Fruit fly (Drosophila melanogaster) S2 (cell line): ENCODE measurements around the gene VhaM9.7-a.

ENCODE experiments used
- CG8478 ChIP-seq: fragments of >200 bp; optimal IDR thresholded peaks from 2 replicates; lab custom pipeline; 2018
- CTCF ChIP-seq, 2 experiments: fragments of >200 bp; optimal IDR thresholded peaks; 2 replicates each; lab custom pipeline; 2018

VhaM9.7-a gene

dm6 chr3L:4232227-4232626 lies 30.3 kb upstream of the VhaM9.7-a start:
- no peak for TF ChIP-seq CG8478
- TF ChIP-seq CTCF (optimal IDR thresholded peaks at IDR 0.05; lab: Kevin White, UChicago) = no peak

DNA sequence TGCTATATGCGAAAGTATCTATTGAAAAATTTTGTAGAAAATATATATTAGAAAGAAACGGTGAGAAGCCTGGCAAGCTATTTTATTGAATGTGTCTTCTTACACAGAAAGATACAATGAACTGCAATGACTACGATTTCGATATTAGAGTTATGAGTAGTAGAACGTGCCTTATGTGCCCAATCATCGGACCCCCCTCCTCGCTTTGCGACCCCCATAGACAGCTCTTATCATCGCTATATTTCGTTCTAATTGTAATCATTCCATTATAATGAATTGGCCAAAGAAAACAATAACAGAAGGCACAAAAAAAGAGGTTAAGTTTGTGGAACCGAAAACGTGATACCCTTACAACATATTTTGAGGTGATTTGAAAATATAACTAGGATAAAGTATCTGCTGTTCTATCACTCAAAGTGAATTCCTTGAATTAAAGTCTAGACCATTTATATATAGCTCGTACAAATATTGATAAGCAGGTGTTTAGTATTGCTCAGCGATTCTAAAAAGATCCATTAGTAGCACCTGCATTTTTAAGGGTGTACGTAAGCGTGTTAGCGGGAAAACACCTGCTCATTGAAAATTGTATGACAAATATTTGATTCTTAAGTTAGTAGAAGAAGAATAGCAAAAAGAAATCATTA lies 29.7 kb upstream of the VhaM9.7-a start:
- TF ChIP-seq CTCF (optimal IDR thresholded peaks at IDR 0.05; lab: Kevin White, UChicago) = no peak
- no peak for TF ChIP-seq CG8478

- TF ChIP-seq CTCF (optimal IDR thresholded peaks at IDR 0.05; lab: Kevin White, UChicago) (no peak), CG8478 (peak; percentile 76)
Measured at dm6 chr3L:4233603-4234277, 28.8 kb upstream of the VhaM9.7-a start.

- TF ChIP-seq CTCF (optimal IDR thresholded peaks at IDR 0.05; lab: Kevin White, UChicago) (no peak), CG8478 (no peak)
Measured at dm6 chr3L:4236097-4236572, 26.4 kb upstream of the VhaM9.7-a start, which contains the start of gene ImpL2. Gene ImpL2, minus strand, starts transcription at chr3L:4236147.

dm6 chr3L:4238195-4238594 lies 24.3 kb upstream of the VhaM9.7-a start:
- TF ChIP-seq CTCF (optimal IDR thresholded peaks at IDR 0.05; lab: Kevin White, UChicago) (no peak), CG8478 (no peak)

DNA sequence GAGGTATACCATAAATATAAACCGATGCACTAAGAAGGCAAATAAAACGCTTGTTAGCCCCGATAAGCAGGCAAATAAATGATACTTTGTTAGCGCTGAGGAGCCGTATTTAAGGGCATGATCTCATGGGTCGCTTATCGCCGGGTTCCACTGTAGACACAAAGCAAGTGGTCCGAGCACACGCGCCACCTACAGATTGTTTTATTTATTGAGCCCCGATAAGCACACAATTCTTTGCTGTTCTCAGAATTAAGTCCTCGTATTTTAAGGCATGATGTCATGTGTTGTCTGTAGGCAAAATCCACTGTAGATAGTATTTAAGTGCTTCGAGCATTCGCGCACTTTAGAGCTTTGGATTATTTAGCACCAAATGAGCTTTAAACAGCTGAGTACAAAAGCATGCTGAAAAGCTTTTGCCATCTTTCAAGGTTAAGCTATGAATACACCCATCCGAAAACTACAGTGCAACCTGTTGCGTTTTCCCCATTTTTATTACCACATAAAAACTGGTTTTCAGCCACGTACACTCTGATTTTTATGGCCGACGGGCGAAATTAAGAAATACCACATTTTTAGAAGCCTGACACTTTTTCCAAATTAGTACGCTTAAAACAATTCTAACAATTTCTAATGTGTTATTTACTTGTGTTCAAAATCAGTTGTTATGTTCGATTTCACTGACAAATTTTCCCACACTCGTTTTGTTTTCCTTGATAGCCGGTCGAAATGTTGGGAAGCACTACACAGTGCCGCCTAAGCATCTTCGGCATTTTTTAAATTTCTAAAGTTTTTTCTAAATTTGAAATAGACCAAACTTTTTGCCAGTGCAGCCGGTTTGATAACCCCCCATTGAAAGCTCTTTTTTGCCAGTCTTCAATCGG lies 22.8 kb upstream of the VhaM9.7-a start, which contains the start of gene Sqor:
Gene Sqor, plus strand, starts transcription at position 732 of the 881 bp plus-strand sequence.
- TF ChIP-seq CTCF (optimal IDR thresholded peaks at IDR 0.05; lab: Kevin White, UChicago) (peak; percentile 89 to 94), CG8478 (no peak)

dm6 chr3L:4242428-4242827 lies 20.1 kb upstream of the VhaM9.7-a start, which contains the start of gene pav:
Gene pav, plus strand, starts transcription at chr3L:4242734.
- TF ChIP-seq CG8478 (no peak), CTCF (optimal IDR thresholded peaks at IDR 0.05; lab: Kevin White, UChicago) (no peak)

DNA sequence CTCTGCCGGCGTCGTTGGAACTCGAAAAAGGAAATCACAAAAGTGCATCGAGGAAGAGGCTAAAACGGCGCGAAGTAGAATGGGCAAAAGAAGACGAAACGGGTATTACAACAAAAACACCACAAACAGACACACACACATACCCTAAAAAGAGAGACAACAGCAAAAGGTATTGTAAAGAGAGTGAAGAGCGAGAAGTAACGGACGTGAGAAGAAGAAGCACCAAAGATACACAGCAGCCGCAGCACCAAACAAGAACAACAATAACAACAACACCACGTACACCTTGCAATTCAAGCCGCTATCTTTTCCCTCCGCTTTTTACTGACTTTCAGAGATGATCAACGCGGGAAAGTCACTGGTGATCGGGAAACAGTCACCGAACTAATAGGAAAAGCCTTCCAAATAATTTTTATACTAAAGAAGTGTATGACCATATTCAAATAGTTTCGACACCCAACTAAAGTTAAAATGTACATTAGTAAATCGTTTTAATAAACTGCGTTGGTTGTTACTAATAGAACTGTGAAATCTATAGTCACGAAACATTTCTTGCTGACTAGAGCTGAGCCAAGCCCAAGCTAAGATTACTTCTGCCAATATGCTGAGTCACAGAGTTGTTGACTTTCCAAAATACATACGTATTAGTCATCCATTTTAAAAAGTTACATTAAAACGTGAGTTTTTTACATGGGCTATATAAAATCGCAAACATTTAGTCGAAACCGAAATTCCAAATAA lies 10.2 kb upstream of the VhaM9.7-a start:
- TF ChIP-seq CG8478 (no peak), CTCF (optimal IDR thresholded peaks at IDR 0.05; lab: Kevin White, UChicago) (no peak)

dm6 chr3L:4252862-4253610 lies 9.5 kb upstream of the VhaM9.7-a start:
- no peak for TF ChIP-seq CG8478
- TF ChIP-seq CTCF (optimal IDR thresholded peaks at IDR 0.05; lab: Kevin White, UChicago) = no peak

dm6 chr3L:4253611-4254300 lies 8.7 kb upstream of the VhaM9.7-a start:
- TF ChIP-seq CG8478 (no peak), CTCF (optimal IDR thresholded peaks at IDR 0.05; lab: Kevin White, UChicago) (no peak)

DNA sequence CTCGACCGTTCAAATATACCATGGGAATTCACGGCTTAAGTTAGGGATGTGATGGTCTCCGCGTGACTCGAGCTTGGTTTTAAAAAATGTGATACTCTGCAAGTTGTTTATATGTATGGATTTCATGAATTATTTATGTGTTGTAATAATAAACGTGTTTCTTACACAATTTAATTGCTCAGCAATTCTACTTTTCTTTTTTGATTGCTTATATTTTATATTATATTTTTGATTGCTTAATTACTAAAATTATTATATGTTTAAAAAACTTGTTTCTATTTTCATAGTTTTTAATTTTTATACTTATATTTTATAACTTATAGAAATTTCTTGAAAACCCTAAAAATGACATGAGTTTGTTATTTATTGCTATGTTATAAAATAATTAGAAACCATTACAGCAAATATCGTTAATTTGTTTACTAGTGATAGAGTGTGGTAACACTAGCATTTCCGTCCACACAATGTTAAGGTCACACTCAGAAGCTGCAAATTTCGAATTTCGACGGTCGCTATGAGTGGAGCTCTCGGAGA lies 8.1 kb upstream of the VhaM9.7-a start, which contains the start of the genes ago and CG1265:
Gene ago, minus strand, starts transcription at position 6 of the 534 bp plus-strand sequence.
Gene CG1265, plus strand, starts transcription at position 476 of the 534 bp plus-strand sequence.
- TF ChIP-seq CTCF (optimal IDR thresholded peaks at IDR 0.05; lab: Kevin White, UChicago) (no peak), CG8478 (no peak)

- TF ChIP-seq CTCF (optimal IDR thresholded peaks at IDR 0.05; lab: Kevin White, UChicago) = peak in 1 of 2 experiments; percentile 2
- no peak for TF ChIP-seq CG8478
Measured at dm6 chr3L:4259102-4259558, 3.4 kb upstream of the VhaM9.7-a start, which contains the start of the genes CG15011 and CG1309. Gene CG15011, minus strand, starts transcription at chr3L:4259152. Gene CG1309, plus strand, starts transcription at chr3L:4259430.

- no peak for TF ChIP-seq CTCF (optimal IDR thresholded peaks at IDR 0.05; lab: Kevin White, UChicago)
- no peak for TF ChIP-seq CG8478
Measured at dm6 chr3L:4261177-4261576, 1.3 kb upstream of the VhaM9.7-a start.
